Worm (Caenorhabditis elegans): ENCODE results near the gene cest-1.1.

DNA sequence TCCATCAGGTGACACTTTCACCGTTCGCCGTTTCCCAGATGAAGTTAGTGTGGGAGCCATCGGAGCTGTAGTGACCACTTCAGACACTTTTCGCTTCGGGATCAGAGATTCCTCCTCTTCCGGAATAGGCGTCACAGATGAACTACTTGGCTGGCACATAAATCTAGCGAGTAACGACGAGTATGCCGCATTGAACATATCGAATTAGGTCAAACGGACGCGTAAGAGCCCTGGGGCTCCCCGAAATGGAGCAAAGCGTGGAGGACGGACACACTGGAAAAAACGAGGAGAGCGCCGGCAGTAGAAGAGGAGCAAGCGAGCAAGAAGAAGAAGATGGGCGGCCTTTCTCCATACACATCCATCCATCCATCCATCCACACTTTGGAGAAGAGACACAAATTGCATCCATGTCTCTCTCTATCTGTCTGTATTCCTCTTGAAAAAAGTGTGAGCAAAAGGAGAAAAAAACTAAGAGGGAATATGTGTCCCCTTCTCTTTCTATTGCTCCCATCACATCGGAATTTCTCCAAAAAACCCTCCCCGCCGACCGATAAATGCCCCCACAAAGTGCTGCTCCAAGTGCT lies 40.1 kb downstream of the cest-1.1 start:
- TF ChIP-seq ceh-82 (tag; optimal IDR thresholded peaks at IDR 0.05) (peak in 1 of 3 experiments; percentile 27), sptf-1 (tag; optimal IDR thresholded peaks at IDR 0.05) (no peak), dpl-1 (GFP tag; optimal IDR thresholded peaks at IDR 0.05) (no peak), nhr-12 (tag; optimal IDR thresholded peaks at IDR 0.05) (no peak)
